Worm (Caenorhabditis elegans): ENCODE measurements around the gene F07C3.3.

F07C3.3 gene

DNA sequence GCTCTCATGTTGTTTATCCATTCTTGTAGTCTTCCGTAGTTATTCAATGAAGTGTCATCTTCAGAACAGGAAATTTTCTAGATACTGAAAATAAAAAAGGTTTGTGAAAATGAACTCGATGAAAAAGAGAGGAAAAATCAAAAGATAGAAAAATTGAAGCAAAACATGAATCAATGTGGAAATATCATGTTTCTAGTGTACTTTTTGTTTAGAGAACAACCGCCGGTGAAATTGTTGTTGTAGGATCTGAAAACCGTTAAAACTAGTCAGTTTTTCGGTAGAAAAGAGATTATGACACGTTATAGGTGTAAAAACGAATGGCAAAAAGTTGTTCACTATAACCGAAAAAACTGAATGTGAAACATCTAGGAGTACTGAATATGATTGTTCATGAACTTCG lies 15.0 kb downstream of the F07C3.3 start, which contains the start of gene pacs-1:
Gene pacs-1, minus strand, starts transcription at position 101 of the 400 bp plus-strand sequence.
- TF ChIP-seq dao-5 (tag; optimal IDR thresholded peaks at IDR 0.05), result no peak
- no peak for TF ChIP-seq W03F9.2 (tag; optimal IDR thresholded peaks at IDR 0.05)
- TF ChIP-seq him-1 (tag; optimal IDR thresholded peaks at IDR 0.05), result no peak

DNA sequence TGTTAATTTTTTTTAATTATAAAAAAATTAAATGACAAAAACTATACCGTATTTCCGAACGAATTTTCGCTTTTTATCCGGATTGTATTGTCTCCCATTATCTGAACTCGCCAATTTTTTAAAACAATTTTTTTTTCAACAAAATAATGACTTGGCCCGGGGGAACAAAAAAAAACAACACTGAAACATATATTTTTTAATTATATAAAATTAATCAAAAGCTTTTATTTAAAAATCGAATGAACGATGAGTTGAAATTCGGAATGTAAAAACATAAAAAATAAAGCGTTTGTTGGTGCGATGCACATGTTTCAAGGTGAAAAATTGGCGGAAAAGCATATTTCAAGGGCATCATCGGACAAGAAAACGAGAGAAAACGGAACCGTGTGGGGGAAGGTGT lies 18.6 kb downstream of the F07C3.3 start, which contains the start of gene mdt-27:
Gene mdt-27, minus strand, starts transcription at position 101 of the 400 bp plus-strand sequence.
- TF ChIP-seq W03F9.2 (tag; optimal IDR thresholded peaks at IDR 0.05) (no peak), dao-5 (tag; optimal IDR thresholded peaks at IDR 0.05) (no peak), him-1 (tag; optimal IDR thresholded peaks at IDR 0.05) (no peak)

DNA sequence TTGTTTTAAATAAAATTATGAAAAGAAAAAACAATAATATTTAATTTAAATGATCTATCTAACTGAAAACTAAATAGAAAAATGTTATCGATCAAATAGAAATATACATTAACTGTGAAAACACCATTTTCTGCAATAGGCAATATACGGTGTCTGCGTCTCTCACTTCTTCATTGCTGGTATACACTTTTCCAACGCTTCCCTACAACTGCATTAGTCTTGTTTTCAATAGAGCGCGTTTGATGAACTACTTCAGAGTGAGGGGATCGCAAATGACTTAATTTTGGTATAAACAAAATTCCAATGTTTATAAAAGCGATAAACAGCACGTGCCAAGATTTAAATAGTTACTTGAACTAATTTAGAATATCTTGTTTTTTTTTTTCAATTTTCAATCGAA lies 19.7 kb downstream of the F07C3.3 start:
- TF ChIP-seq dao-5 (tag; optimal IDR thresholded peaks at IDR 0.05) (no peak), W03F9.2 (tag; optimal IDR thresholded peaks at IDR 0.05) (peak; percentile 55)

DNA sequence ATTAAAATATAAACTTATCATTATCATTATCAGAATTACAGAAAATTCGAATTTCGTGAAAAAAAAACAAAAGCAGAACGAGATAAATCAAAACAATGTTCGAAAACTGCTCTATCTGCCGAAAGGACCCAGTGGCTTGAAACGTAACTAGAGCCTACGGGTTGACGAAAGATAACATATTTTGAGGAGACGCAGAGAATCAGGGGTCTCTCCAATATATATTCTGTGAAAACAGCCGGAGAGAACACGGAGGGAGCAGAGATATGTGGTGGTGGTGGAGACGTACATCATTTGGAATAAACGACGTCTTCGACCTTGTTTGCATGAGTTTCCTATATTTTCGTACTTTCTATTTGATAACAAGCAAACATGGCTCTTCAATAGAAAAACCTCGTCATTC lies 23.3 kb downstream of the F07C3.3 start:
- TF ChIP-seq dao-5 (tag; optimal IDR thresholded peaks at IDR 0.05) (no peak), W03F9.2 (tag; optimal IDR thresholded peaks at IDR 0.05) (no peak), him-1 (tag; optimal IDR thresholded peaks at IDR 0.05) (no peak)

DNA sequence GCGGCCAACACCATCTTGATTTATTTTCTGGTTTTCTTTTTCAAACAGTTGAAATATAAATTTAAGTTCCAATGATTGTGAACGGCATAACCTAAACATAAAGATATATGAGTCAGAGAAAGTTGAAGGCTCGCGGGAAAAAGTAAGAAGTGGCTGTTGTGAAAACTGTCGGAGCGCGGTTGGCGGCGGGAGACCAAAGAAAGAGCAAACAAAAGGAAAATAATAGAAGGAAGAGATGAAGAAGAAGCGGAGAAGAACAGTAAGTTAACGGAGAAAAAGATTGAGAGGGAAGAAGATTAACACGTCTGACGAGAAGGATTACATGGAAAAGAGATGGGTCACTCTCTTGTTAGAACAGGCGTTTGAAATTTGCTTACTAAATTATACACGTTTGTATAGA lies 24.8 kb downstream of the F07C3.3 start, which contains the start of gene inx-10:
Gene inx-10, minus strand, starts transcription at position 101 of the 400 bp plus-strand sequence.
- TF ChIP-seq W03F9.2 (tag; optimal IDR thresholded peaks at IDR 0.05), result no peak
- no peak for TF ChIP-seq him-1 (tag; optimal IDR thresholded peaks at IDR 0.05)
- TF ChIP-seq dao-5 (tag; optimal IDR thresholded peaks at IDR 0.05), result no peak

DNA sequence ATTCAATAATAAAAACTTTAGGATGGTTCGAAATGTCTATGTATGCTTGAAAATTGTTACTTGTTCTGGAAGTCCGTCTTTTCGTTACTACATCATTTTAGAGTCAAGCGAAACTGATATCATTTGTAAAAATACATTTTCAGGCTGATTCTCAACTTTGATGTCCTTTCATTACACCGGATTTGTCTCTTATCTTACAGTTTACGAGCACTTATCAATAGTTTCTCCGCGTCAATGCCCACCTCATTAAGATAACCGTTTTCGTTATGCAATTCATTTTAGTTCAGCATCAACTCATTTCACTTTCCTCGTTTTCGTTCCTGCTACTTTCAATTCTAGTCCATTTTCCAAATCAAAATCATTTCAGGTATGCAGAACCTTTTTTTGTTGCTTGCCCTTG lies 29.5 kb downstream of the F07C3.3 start, which contains the start of gene asp-2:
Gene asp-2, plus strand, starts transcription at position 368 of the 400 bp plus-strand sequence.
- TF ChIP-seq W03F9.2 (tag; optimal IDR thresholded peaks at IDR 0.05), result no peak
- no peak for TF ChIP-seq dao-5 (tag; optimal IDR thresholded peaks at IDR 0.05)
- TF ChIP-seq him-1 (tag; optimal IDR thresholded peaks at IDR 0.05), result no peak

DNA sequence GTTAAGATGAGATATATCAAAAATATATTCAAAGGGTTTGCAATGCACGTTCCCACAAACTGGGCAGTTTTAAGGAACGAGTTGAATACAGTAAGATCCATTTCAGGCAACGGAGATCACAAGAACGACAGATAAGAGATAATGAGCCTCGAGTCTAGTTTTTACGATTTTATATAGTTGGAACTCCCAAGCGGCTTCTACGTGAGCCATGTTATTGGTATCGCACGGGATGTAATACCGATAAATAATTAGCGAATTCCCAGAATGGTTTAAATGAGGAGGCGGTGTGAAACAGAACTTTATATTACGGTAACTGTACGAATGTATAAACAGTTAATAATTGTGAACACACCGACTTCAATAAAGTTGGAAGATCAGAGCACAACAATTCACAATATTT lies 33.3 kb downstream of the F07C3.3 start, which contains the start of gene str-177:
Gene str-177, minus strand, starts transcription at position 101 of the 400 bp plus-strand sequence.
- no peak for TF ChIP-seq him-1 (tag; optimal IDR thresholded peaks at IDR 0.05)
- TF ChIP-seq W03F9.2 (tag; optimal IDR thresholded peaks at IDR 0.05), result no peak
- TF ChIP-seq dao-5 (tag; optimal IDR thresholded peaks at IDR 0.05), result no peak

DNA sequence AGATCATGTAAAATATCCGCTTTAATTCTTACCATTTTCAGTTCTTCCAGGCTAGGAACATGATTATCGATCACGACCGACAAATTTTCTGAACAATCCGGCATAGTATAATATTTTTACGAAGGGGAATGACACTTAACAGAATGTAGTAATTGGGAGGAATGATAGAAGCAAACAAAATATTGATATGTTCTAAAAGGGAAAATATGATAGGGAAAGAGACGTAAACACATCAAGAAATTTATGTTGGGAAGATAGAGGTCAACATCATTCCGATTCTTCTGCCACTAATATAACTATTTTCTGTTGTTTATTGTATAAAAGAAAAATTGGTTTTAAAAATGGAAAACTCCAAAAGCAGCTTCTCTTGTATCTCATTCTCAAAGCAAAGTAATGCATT lies 35.1 kb downstream of the F07C3.3 start, which contains the start of gene C24B5.4:
Gene C24B5.4, minus strand, starts transcription at position 206 of the 400 bp plus-strand sequence.
- TF ChIP-seq dao-5 (tag; optimal IDR thresholded peaks at IDR 0.05) (no peak), him-1 (tag; optimal IDR thresholded peaks at IDR 0.05) (no peak), W03F9.2 (tag; optimal IDR thresholded peaks at IDR 0.05) (no peak)

DNA sequence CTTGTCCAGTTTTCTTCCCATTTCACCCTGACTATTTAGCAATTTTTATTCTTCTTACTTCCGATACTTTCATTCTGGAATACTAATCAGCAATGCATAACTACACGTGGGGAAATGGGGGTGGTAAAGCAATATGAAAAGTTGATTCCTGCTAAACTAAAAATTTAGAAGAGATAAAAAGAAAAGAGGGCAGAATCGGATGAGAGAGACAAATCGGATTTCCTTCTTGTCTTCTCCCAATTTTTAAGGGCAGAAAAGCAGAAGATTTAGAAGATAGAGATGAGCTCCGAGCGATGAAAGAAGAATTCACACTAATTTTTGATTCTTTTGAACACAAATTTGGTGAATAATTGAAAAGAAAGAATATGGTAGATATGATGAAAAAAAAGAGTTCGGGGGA lies 38.1 kb downstream of the F07C3.3 start:
- no peak for TF ChIP-seq him-1 (tag; optimal IDR thresholded peaks at IDR 0.05)
- TF ChIP-seq W03F9.2 (tag; optimal IDR thresholded peaks at IDR 0.05), result no peak
- no peak for TF ChIP-seq dao-5 (tag; optimal IDR thresholded peaks at IDR 0.05)

DNA sequence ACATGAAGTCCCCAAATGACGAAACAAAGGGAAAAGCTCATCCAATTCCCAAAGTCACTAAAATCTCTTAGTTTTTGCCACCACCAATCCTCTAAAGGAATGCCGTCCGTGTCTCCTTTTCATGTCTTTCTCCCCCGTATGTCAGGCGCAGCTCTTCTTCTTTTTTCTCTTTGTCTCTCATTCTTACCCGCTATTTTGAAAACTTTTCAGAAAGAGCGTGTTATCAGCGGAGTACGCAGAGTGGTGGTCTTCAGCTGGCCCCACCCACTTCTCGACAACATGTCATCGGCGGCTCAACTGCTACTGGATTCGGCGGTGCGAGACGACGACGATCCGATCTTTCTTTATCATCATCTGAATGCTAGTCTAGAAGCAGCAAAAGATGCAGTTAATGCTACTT lies 40.8 kb downstream of the F07C3.3 start, which contains the start of gene sphr-1:
Gene sphr-1, plus strand, starts transcription at position 205 of the 400 bp plus-strand sequence.
- TF ChIP-seq W03F9.2 (tag; optimal IDR thresholded peaks at IDR 0.05) (no peak), him-1 (tag; optimal IDR thresholded peaks at IDR 0.05) (no peak), dao-5 (tag; optimal IDR thresholded peaks at IDR 0.05) (no peak)

DNA sequence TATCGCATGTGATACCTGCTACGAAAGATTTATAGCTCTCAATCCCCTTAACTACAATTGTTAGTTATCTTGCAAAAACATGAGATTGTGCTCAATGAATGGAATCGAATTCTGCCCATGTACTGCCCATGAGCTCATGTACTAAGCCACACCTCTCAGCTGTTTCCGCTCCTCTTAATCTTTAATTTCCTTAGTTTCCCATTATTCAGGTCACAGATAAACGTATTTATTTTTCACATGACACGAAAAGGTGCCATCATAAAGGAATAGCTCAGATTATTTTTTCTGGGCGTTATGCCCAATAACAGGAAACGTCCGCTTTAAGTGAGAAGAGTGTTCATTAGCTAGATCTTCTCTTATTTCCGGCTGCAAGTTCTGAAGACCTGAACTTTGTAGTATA lies 46.2 kb downstream of the F07C3.3 start:
- TF ChIP-seq dao-5 (tag; optimal IDR thresholded peaks at IDR 0.05) (no peak), W03F9.2 (tag; optimal IDR thresholded peaks at IDR 0.05) (no peak), him-1 (tag; optimal IDR thresholded peaks at IDR 0.05) (no peak)

DNA sequence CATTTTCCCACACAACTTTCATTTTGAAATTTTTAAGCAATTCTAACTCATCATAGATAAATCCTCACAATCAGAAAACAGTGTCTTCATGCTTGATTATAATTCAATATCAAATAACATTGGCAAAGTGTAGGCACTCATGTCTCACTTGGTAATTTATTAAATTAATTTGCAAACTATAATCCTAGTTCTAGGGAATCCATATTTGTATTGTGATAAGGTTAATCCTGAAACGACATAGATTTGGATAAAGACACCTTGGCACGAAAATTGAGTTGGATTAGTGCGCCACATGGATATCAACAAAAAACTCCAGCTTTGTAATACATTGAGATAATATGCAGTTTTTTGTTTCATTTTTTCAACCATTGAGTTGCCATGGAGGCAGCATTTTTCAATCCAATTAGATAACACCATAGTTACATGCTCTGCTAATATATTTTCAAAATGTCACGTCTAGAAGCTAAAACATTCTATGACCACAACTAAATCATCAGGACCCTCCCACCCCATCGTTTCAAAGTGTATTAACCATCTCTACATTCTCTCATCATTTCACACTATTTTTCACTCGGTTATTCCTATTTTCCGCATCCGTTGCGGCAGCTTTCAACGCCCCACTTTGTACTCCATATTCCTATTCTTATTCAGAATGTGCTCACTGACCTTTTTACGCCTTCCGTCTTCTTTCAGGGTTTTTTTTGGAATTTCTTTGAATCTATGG lies 48.3 kb downstream of the F07C3.3 start:
- TF ChIP-seq him-1 (tag; optimal IDR thresholded peaks at IDR 0.05) (no peak), W03F9.2 (tag; optimal IDR thresholded peaks at IDR 0.05) (no peak), dao-5 (tag; optimal IDR thresholded peaks at IDR 0.05) (no peak)

DNA sequence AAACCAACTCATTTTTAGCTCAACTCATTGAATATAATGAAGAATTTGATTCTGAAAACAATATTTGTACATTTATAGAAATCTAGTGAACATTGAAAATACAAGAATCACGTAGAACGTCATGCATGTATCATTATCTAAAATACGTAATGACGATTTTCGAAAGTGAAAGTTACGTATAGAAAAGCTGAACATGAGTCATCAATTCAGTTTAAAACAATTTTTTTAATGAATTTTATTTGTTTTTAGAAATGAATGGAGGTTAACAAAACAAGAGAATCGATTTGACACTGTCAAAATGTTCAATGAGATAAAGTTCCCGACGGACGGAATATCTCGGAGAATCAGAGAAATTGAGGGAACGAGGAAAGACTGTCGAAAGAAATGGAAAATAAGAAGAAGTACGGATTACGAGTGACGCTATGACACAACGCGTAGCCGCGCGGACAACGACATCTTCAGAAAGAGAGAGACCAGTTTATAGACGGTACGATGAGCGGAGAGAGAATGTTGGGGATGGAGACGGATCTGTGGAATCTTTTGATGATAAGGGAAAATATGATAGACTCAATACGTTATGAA lies 50.4 kb downstream of the F07C3.3 start, which contains the start of gene ptr-1:
Gene ptr-1, minus strand, starts transcription at position 51 of the 582 bp plus-strand sequence.
- no peak for TF ChIP-seq him-1 (tag; optimal IDR thresholded peaks at IDR 0.05)
- no peak for TF ChIP-seq dao-5 (tag; optimal IDR thresholded peaks at IDR 0.05)
- TF ChIP-seq W03F9.2 (tag; optimal IDR thresholded peaks at IDR 0.05), result no peak

Measured in whole organism, L4/young adult.